Fruit fly (Drosophila melanogaster) whole organism, larva: ENCODE data around the gene Mlc-c.

Experiments
- noc ChIP-seq: fragments of 200-800 bp; sonication (Bioruptor generic); optimal IDR thresholded peaks from 3 replicates; lab custom pipeline; 2019; ENCODE audit warnings: missing biosample characterization, mild to moderate bottlenecking, missing genetic modification characterization, moderate library complexity

Gene Mlc-c

dm6 chrX:5616270-5616669 is 6.1 kb downstream of the Mlc-c start, which contains the start of gene CG34434:
TSS of gene CG34434 (minus strand) at chrX:5616370.
- no peak for TF ChIP-seq noc (tag; lab: Kevin White, UChicago)

dm6 chrX:5614367-5614766 is 8.0 kb downstream of the Mlc-c start, which contains the start of gene CG34435:
TSS of gene CG34435 (minus strand) at chrX:5614467.
- no peak for TF ChIP-seq noc (tag; lab: Kevin White, UChicago)

DNA sequence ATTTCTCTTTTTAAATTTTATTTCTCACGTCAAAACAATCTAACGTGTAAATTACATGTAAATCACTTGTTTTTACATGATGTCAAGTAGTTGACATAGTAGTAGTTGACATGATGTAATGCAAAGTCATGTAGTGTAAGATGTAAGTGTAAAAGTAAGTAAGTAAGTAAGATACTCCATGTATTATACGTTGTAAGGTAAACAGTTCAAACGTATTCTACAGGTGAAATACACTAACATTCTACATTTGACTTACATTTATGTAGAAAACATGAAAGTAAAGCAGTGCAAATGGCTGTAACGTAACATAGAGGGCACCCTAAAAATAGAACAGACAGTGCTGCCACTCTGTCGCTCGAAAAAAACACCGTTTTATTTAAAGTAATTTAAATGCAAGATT is 9.4 kb downstream of the Mlc-c start:
- no peak for TF ChIP-seq noc (tag; lab: Kevin White, UChicago)

- TF ChIP-seq noc (tag; lab: Kevin White, UChicago) = no peak
Observed at dm6 chrX:5608472-5608871, 13.9 kb downstream of the Mlc-c start.

DNA sequence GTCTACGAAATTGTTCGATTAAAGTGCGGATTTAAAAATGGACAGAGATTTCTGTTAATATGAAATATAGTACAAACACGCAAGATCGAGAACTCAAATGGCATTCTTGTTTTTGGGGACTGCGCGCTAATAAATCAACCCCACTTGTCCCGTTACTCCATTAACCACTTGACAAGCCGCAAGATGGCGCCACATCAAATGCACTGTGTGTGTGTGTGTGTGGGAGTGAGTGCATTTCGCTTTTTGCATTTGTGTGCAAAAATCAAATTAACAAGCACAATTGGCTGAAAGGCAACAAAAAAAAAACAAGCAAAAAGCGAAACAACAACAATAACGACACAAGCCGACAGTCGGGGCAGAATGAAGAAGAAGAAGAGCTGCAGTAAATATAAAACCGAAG is 14.7 kb downstream of the Mlc-c start:
- TF ChIP-seq noc (tag; lab: Kevin White, UChicago) = no peak

DNA sequence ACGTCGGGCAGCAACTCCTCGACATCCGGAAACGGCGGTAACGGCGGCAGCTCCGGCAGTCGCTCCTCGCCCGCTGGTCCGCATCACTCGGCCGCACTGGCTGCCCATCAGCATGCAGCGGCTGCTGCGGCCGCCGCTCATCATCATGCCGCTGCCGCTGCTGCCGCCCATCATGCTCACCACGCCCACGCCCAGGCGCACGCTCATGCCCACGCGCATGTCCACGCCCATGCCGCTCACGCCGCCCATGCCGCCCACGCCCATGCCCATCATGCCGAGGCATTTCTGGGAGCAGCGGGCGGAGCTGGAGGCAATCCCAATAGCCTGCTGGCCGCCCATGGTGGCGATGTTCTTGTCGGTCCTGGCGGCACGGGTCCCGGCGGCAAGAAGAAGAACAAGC is 16.0 kb downstream of the Mlc-c start:
- TF ChIP-seq noc (tag; lab: Kevin White, UChicago) = no peak

DNA sequence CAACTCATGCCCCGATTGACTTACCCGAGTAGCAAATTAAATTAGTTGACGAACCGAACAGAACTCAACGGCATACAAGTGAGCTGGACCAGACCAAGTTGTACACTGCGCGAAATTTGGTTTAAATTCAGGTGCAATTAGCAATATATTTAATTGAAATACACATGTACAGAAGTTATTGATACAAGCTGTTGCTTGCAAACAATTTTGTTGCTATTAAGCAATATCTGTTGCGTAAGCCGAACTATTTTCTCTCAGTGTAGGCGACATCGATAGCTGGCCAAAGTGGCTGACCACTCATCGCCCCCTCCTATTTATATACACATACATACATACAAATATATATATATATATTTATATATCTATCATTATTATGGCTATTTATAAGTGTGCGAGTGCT is 18.2 kb downstream of the Mlc-c start:
- peak; percentile 5 for TF ChIP-seq noc (tag; lab: Kevin White, UChicago)

DNA sequence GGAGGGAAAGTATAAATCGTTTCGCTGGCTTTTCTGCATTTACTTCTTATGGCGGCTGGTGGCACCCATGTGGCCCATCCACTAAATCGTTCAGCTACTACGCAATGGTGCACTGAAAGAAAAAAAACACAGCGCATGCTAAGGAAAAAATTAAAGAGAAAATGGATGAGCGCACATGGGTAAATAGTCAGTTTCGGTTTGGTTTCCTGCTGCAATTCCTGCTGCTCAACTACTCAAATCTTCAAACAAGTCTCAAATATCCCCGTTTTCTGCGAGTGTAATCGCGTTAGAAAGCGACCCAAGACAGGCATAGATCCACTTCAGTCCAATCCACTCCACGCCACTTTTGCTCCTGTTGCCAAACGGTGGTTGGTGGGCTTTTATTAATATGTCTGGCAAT is 19.3 kb downstream of the Mlc-c start:
- no peak for TF ChIP-seq noc (tag; lab: Kevin White, UChicago)

- TF ChIP-seq noc (tag; lab: Kevin White, UChicago) = no peak
Observed at dm6 chrX:5602308-5602707, 20.0 kb downstream of the Mlc-c start.

dm6 chrX:5596554-5596953 is 25.8 kb downstream of the Mlc-c start:
- no peak for TF ChIP-seq noc (tag; lab: Kevin White, UChicago)

- no peak for TF ChIP-seq noc (tag; lab: Kevin White, UChicago)
Observed at dm6 chrX:5593868-5594267, 28.5 kb downstream of the Mlc-c start, which contains the start of gene Vsx1. TSS of gene Vsx1 (plus strand) at chrX:5594255.

dm6 chrX:5589990-5590389 is 32.3 kb downstream of the Mlc-c start:
- no peak for TF ChIP-seq noc (tag; lab: Kevin White, UChicago)

dm6 chrX:5588454-5588853 is 33.9 kb downstream of the Mlc-c start:
- TF ChIP-seq noc (tag; lab: Kevin White, UChicago) = no peak

- TF ChIP-seq noc (tag; lab: Kevin White, UChicago) = no peak
Observed at dm6 chrX:5587023-5587422, 35.3 kb downstream of the Mlc-c start.

- TF ChIP-seq noc (tag; lab: Kevin White, UChicago) = no peak
Observed at dm6 chrX:5579484-5579883, 42.9 kb downstream of the Mlc-c start.
